Worm (Caenorhabditis elegans) whole organism, L1 larva: ENCODE results near the gene C29A12.1.

Experiments
- alr-1 ChIP-seq: fragments of 200-800 bp; sonication (Bioruptor generic); optimal IDR thresholded peaks from 2 replicates; lab custom pipeline; 2018; ENCODE audit warnings: borderline replicate concordance, mild to moderate bottlenecking, missing genetic modification characterization, missing compliant biosample characterization
- blmp-1 ChIP-seq: fragments of 150-350 bp; optimal IDR thresholded peaks from 2 replicates; lab custom pipeline; 2014; ENCODE audit warnings: missing biosample characterization, missing genetic modification characterization
- dpl-1 ChIP-seq, 3 experiments: fragments of 150-350 bp in 2 of 3; sonication (generic microtip) in 1 of 3; optimal IDR thresholded peaks; 2 replicates each; lab custom pipeline; 2014 to 2017; ENCODE audit warnings: missing biosample characterization in 3 of 3, missing genetic modification characterization in 3 of 3, missing genetic modification reagents in 3 of 3
- fkh-10 ChIP-seq: sonication (generic microtip); optimal IDR thresholded peaks from 2 replicates; lab custom pipeline; 2017; ENCODE audit warnings: missing biosample characterization, missing genetic modification reagents, missing genetic modification characterization
- fos-1 ChIP-seq: fragments of 150-350 bp; optimal IDR thresholded peaks from 2 replicates; lab custom pipeline; 2014; ENCODE audit warnings: missing biosample characterization, missing genetic modification characterization
- jun-1 ChIP-seq: fragments of 150-350 bp; optimal IDR thresholded peaks from 2 replicates; lab custom pipeline; 2014; ENCODE audit warnings: missing biosample characterization, missing genetic modification reagents, missing genetic modification characterization
- lin-13 ChIP-seq: fragments of 150-350 bp; optimal IDR thresholded peaks from 2 replicates; lab custom pipeline; 2014; ENCODE audit warnings: missing biosample characterization, missing genetic modification reagents, missing genetic modification characterization
- lin-39 ChIP-seq: fragments of 150-350 bp; optimal IDR thresholded peaks from 2 replicates; lab custom pipeline; 2014; ENCODE audit warnings: missing biosample characterization, missing genetic modification reagents, missing genetic modification characterization
- nhr-12 ChIP-seq: sonication (generic microtip); optimal IDR thresholded peaks from 2 replicates; lab custom pipeline; 2017; ENCODE audit warnings: missing biosample characterization, missing genetic modification characterization
- skn-1 ChIP-seq: fragments of 150-350 bp; optimal IDR thresholded peaks from 2 replicates; lab custom pipeline; 2014; ENCODE audit warnings: missing biosample characterization, missing genetic modification characterization
- snpc-4 ChIP-seq: fragments of 150-350 bp; optimal IDR thresholded peaks from 2 replicates; lab custom pipeline; 2014; ENCODE audit warnings: missing biosample characterization, missing genetic modification characterization
- ztf-4 ChIP-seq: fragments of 150-350 bp; optimal IDR thresholded peaks from 2 replicates; lab custom pipeline; 2014; ENCODE audit warnings: missing biosample characterization, missing genetic modification characterization

DNA sequence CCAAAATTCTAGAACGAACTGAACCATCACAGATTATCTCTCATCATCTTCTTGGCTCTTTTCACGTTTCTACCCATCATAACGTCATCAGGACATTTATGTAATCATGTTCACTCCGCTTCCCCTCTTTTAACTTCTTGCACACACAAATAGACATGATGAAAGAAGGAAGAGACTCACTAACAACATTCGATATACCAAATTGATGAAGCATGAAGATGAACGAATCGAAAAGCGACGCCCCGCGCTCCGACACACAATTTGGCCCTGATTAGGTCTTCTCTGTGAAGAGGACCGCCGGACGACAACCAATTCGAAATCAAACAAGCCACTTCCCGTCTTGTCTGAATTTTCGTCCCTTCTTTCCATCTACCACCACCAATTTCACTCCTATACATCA lies 5.2 kb upstream of the C29A12.1 start:
- no peak for TF ChIP-seq skn-1
- TF ChIP-seq blmp-1 (tag; lab: Kevin White, UChicago), result no peak
- TF ChIP-seq alr-1, result no peak
- TF ChIP-seq lin-39 (tag; lab: Kevin White, UChicago), result no peak
- no peak for TF ChIP-seq snpc-4 (tag; lab: Kevin White, UChicago)
- no peak for TF ChIP-seq fos-1 (tag; lab: Kevin White, UChicago)
- TF ChIP-seq ztf-4 (tag; lab: Kevin White, UChicago), result no peak
- no peak for TF ChIP-seq jun-1 (tag; lab: Kevin White, UChicago)
- no peak for TF ChIP-seq nhr-12 (tag; lab: Kevin White, UChicago)
- TF ChIP-seq dpl-1 (GFP tag; optimal IDR thresholded peaks at IDR 0.05; lab: Kevin White, UChicago), result no peak
- no peak for TF ChIP-seq fkh-10 (GFP tag; lab: Kevin White, UChicago)
- TF ChIP-seq lin-13 (GFP tag; lab: Kevin White, UChicago), result no peak
